Worm (Caenorhabditis elegans) whole organism, L2 larva: ENCODE measurements around the gene T05H10.4.

Experiments used
- ceh-82 ChIP-seq: fragments of 150-350 bp; optimal IDR thresholded peaks from 2 replicates; lab custom pipeline; 2014; ENCODE audit warnings: missing biosample characterization, missing genetic modification characterization
- egl-27 ChIP-seq: sonication (generic microtip); optimal IDR thresholded peaks from 3 replicates; lab custom pipeline; 2017; ENCODE audit warnings: missing biosample characterization, missing genetic modification reagents, missing genetic modification characterization
- lin-13 ChIP-seq: fragments of 150-350 bp; optimal IDR thresholded peaks from 2 replicates; lab custom pipeline; 2014; ENCODE audit warnings: missing biosample characterization, missing genetic modification reagents, missing genetic modification characterization
- lsy-2 ChIP-seq, 2 experiments: fragments of 150-350 bp in 1 of 2; sonication (generic microtip) in 1 of 2; optimal IDR thresholded peaks; 2 replicates each; lab custom pipeline; 2014 to 2017; ENCODE audit warnings: missing biosample characterization in 2 of 2, missing genetic modification characterization in 2 of 2
- mab-5 ChIP-seq: fragments of 150-350 bp; optimal IDR thresholded peaks from 2 replicates; lab custom pipeline; 2014; ENCODE audit warnings: missing biosample characterization, missing genetic modification characterization
- nhr-23 ChIP-seq: fragments of 150-350 bp; optimal IDR thresholded peaks from 2 replicates; lab custom pipeline; 2014; ENCODE audit warnings: missing biosample characterization, missing genetic modification reagents, missing genetic modification characterization
- nhr-77 ChIP-seq: fragments of 150-350 bp; optimal IDR thresholded peaks from 2 replicates; lab custom pipeline; 2014; ENCODE audit warnings: missing biosample characterization, missing genetic modification characterization
- snpc-4 ChIP-seq: fragments of 150-350 bp; optimal IDR thresholded peaks from 2 replicates; lab custom pipeline; 2014; ENCODE audit warnings: missing biosample characterization, missing genetic modification characterization
- unc-55 ChIP-seq: fragments of 150-350 bp; sonication (generic microtip); optimal IDR thresholded peaks from 3 replicates; lab custom pipeline; 2014; ENCODE audit warnings: missing biosample characterization, missing genetic modification reagents, missing genetic modification characterization
- zag-1 ChIP-seq: fragments of 150-350 bp; optimal IDR thresholded peaks from 2 replicates; lab custom pipeline; 2014; ENCODE audit warnings: missing biosample characterization, missing genetic modification characterization
- ztf-4 ChIP-seq: fragments of 150-350 bp; optimal IDR thresholded peaks from 2 replicates; lab custom pipeline; 2014; ENCODE audit warnings: missing biosample characterization, missing genetic modification characterization

DNA sequence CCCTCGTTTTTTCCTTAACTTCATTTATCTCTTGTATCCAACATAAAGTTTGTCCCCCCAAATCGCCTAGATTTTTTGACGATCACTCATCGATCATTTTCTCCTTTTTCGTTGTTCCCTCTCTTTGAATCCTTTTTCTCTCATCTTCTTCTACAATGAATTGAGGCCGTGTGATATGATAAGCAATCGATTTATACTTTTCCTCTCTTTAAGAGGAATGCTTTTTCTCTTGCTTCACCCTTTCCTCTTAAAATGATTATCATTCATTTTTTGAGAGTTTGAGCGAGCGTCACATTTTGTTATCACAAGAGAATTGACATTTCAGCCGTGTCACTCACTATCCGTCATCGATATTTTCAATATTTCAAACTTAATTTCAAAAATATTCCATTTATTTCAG is 25.1 kb downstream of the T05H10.4 start, which contains the start of gene K02C4.5:
- TF ChIP-seq nhr-77 (no peak), snpc-4 (tag; lab: Kevin White, UChicago) (no peak), lin-13 (no peak), unc-55 (GFP tag; lab: Kevin White, UChicago) (no peak), zag-1 (tag; lab: Kevin White, UChicago) (no peak), mab-5 (tag; lab: Kevin White, UChicago) (no peak), ztf-4 (no peak), lsy-2 (tag; optimal IDR thresholded peaks at IDR 0.05; lab: Kevin White, UChicago) (no peak), nhr-23 (tag; lab: Kevin White, UChicago) (no peak), ceh-82 (no peak), egl-27 (no peak)
